Fruit fly (Drosophila melanogaster) whole organism, wandering third instar larva: Measurements from ENCODE around the gene CG3081.
A peak's percentile ranks its signal among the peaks of the same experiment; 100 is the strongest.

ENCODE experiments used
- CG32264 ChIP-seq: fragments of 200-800 bp; sonication (Bioruptor generic); optimal IDR thresholded peaks from 2 replicates; lab custom pipeline; 2016; ENCODE audit warnings: missing biosample characterization, missing genetic modification characterization
- CG9705 ChIP-seq: fragments of 200-800 bp; sonication (Bioruptor generic); optimal IDR thresholded peaks from 2 replicates; lab custom pipeline; 2018; ENCODE audit warnings: missing biosample characterization, mild to moderate bottlenecking, missing genetic modification characterization
- Dfd ChIP-seq: fragments of >200 bp; optimal IDR thresholded peaks from 2 replicates; lab custom pipeline; 2017; ENCODE audit warnings: missing biosample characterization, missing genetic modification characterization
- HLH106 ChIP-seq: fragments of 200-800 bp; optimal IDR thresholded peaks from 3 replicates; lab custom pipeline; 2019; ENCODE audit warnings: missing biosample characterization, mild to moderate bottlenecking, missing genetic modification characterization, moderate library complexity
- Hr78 ChIP-seq: fragments of >200 bp; optimal IDR thresholded peaks from 2 replicates; lab custom pipeline; 2017; ENCODE audit warnings: missing biosample characterization, missing genetic modification characterization
- Jra ChIP-seq: sonication (Bioruptor generic); optimal IDR thresholded peaks from 2 replicates; lab custom pipeline; 2016; ENCODE audit warnings: missing biosample characterization, missing genetic modification characterization
- Mio ChIP-seq: sonication (Bioruptor generic); optimal IDR thresholded peaks from 2 replicates; lab custom pipeline; 2016; ENCODE audit warnings: missing biosample characterization, missing genetic modification characterization
- Myc ChIP-seq: fragments of >200 bp; optimal IDR thresholded peaks from 2 replicates; lab custom pipeline; 2017
- N ChIP-seq: fragments of >200 bp; optimal IDR thresholded peaks from 2 replicates; lab custom pipeline; 2018; ENCODE audit warnings: missing biosample characterization, missing external identifiers, missing genetic modification characterization
- OdsH ChIP-seq: fragments of 200-800 bp; sonication (Bioruptor generic); optimal IDR thresholded peaks from 2 replicates; lab custom pipeline; 2016; ENCODE audit warnings: missing biosample characterization, mild to moderate bottlenecking, missing genetic modification characterization
- Rel ChIP-seq, 2 experiments: fragments of 200-800 bp; sonication (Bioruptor generic) in 1 of 2; optimal IDR thresholded peaks; 2 replicates in 1 of 2; 3 replicates in 1 of 2; lab custom pipeline; 2016 to 2019; ENCODE audit warnings: mild to moderate bottlenecking in 2 of 2, missing biosample characterization in 2 of 2, missing genetic modification characterization in 2 of 2, moderate library complexity in 1 of 2
- Sp1 ChIP-seq: fragments of 200-800 bp; sonication (Bioruptor generic); optimal IDR thresholded peaks from 3 replicates; lab custom pipeline; 2019; ENCODE audit warnings: missing biosample characterization, mild to moderate bottlenecking, missing genetic modification characterization, moderate library complexity
- br ChIP-seq: fragments of 200-800 bp; sonication (Bioruptor generic); optimal IDR thresholded peaks from 2 replicates; lab custom pipeline; 2016; ENCODE audit warnings: missing biosample characterization, missing genetic modification characterization
- brk ChIP-seq: fragments of 200-800 bp; sonication (Bioruptor generic); optimal IDR thresholded peaks from 2 replicates; lab custom pipeline; 2016; ENCODE audit warnings: missing biosample characterization, mild to moderate bottlenecking, missing genetic modification characterization
- dl ChIP-seq, 2 experiments: fragments of 175-275, 200-275 bp in 1 of 2; fragments of 200-275 bp in 1 of 2; sonication (Bioruptor generic); optimal IDR thresholded peaks; lab custom pipeline; 2018; ENCODE audit warnings: mild to moderate bottlenecking in 2 of 2, missing biosample characterization in 2 of 2, missing genetic modification characterization in 2 of 2, moderate library complexity in 2 of 2; ENCODE audit not compliant: partially characterized antibody in 2 of 2, insufficient read depth in 1 of 2
- dmrt93B ChIP-seq: fragments of 200-800 bp; sonication (Bioruptor generic); optimal IDR thresholded peaks from 2 replicates; lab custom pipeline; 2018; ENCODE audit warnings: missing biosample characterization, mild to moderate bottlenecking, missing genetic modification characterization
- dsf ChIP-seq: sonication (Bioruptor generic); optimal IDR thresholded peaks from 2 replicates; lab custom pipeline; 2016; ENCODE audit warnings: missing biosample characterization, missing genetic modification characterization, borderline replicate concordance
- foxo ChIP-seq, 2 experiments: fragments of 200-800 bp; sonication (Bioruptor generic); optimal IDR thresholded peaks; 2 replicates in 1 of 2; 3 replicates in 1 of 2; lab custom pipeline; 2016 to 2017; ENCODE audit warnings: missing biosample characterization in 2 of 2, missing genetic modification characterization in 2 of 2
- fru ChIP-seq: fragments of 200-800 bp; sonication (Bioruptor generic); optimal IDR thresholded peaks from 3 replicates; lab custom pipeline; 2016; ENCODE audit warnings: missing biosample characterization, mild to moderate bottlenecking, missing genetic modification characterization
- h ChIP-seq: fragments of 200-800 bp; sonication (Bioruptor generic); optimal IDR thresholded peaks from 3 replicates; lab custom pipeline; 2016; ENCODE audit warnings: missing biosample characterization, mild to moderate bottlenecking, missing genetic modification characterization
- jim ChIP-seq: fragments of 175-275, 200-325 bp; sonication (Bioruptor generic); optimal IDR thresholded peaks from 2 replicates; lab custom pipeline; 2016; ENCODE audit warnings: missing biosample characterization, mild to moderate bottlenecking, missing genetic modification characterization
- lola ChIP-seq: fragments of >200 bp; optimal IDR thresholded peaks from 2 replicates; lab custom pipeline; 2017; ENCODE audit warnings: missing biosample characterization, missing genetic modification characterization
- pan ChIP-seq: fragments of >200 bp; optimal IDR thresholded peaks from 2 replicates; lab custom pipeline; 2017
- psq ChIP-seq: fragments of 200-800 bp; sonication (Bioruptor generic); optimal IDR thresholded peaks from 3 replicates; lab custom pipeline; 2017; ENCODE audit warnings: missing biosample characterization, mild to moderate bottlenecking, missing genetic modification characterization, moderate library complexity
- rgr ChIP-seq: fragments of 200-800 bp; sonication (Bioruptor generic); optimal IDR thresholded peaks from 3 replicates; lab custom pipeline; 2016; ENCODE audit warnings: missing biosample characterization, mild to moderate bottlenecking, missing genetic modification characterization
- sage ChIP-seq: fragments of 200-800 bp; sonication (Bioruptor generic); optimal IDR thresholded peaks from 2 replicates; lab custom pipeline; 2016; ENCODE audit warnings: missing biosample characterization, mild to moderate bottlenecking, missing genetic modification characterization
- sv ChIP-seq: fragments of 200-800 bp; sonication (Bioruptor generic); optimal IDR thresholded peaks from 3 replicates; lab custom pipeline; 2016; ENCODE audit warnings: missing biosample characterization, missing genetic modification characterization
- tai ChIP-seq: sonication (Bioruptor generic); optimal IDR thresholded peaks from 2 replicates; lab custom pipeline; 2016; ENCODE audit warnings: missing biosample characterization, missing genetic modification characterization
- usp ChIP-seq: fragments of >200 bp; optimal IDR thresholded peaks from 2 replicates; lab custom pipeline; 2017; ENCODE audit warnings: missing biosample characterization, missing genetic modification characterization

CG3081 gene

dm6 chrX:4660642-4661252, 17.0 kb upstream of the CG3081 start:
- TF ChIP-seq Rel (GFP tag; optimal IDR thresholded peaks at IDR 0.05; lab: Kevin White, UChicago) = no peak
- no peak for TF ChIP-seq Rel (tag; optimal IDR thresholded peaks at IDR 0.05; lab: Kevin White, UChicago)
- TF ChIP-seq Dfd (GFP tag; lab: Kevin White, UChicago) = no peak
- no peak for TF ChIP-seq rgr (GFP tag; lab: Kevin White, UChicago)
- peak; percentile 47 for TF ChIP-seq psq
- TF ChIP-seq, all 38 proteins: peak for 1

dm6 chrX:4657896-4658295, 14.1 kb upstream of the CG3081 start:
- TF ChIP-seq usp (GFP tag; lab: Kevin White, UChicago) (no peak), Myc (peak; percentile 76), N (peak; percentile 39)
- TF ChIP-seq, all 38 proteins: peak for 2

- TF ChIP-seq tai (GFP tag; lab: Kevin White, UChicago) (no peak), br (GFP tag; lab: Kevin White, UChicago) (no peak), Jra (GFP tag; lab: Kevin White, UChicago) (no peak), CG32264 (no peak), CG9705 (GFP tag; lab: Kevin White, UChicago) (no peak), fru (GFP tag; lab: Kevin White, UChicago) (no peak), sage (GFP tag; lab: Kevin White, UChicago) (no peak), Mio (GFP tag; lab: Kevin White, UChicago) (no peak), OdsH (GFP tag; lab: Kevin White, UChicago) (no peak)
These were observed 10.6 kb upstream of the CG3081 start, which contains the start of gene CG15473 for dm6 chrX:4654397-4654796. Gene CG15473 (minus strand): TSS chrX:4654497.

- TF ChIP-seq Sp1 (GFP tag; lab: Kevin White, UChicago) (no peak), rgr (GFP tag; lab: Kevin White, UChicago) (peak; percentile 54)
These were observed 6.0 kb upstream of the CG3081 start, which contains the start of the genes Cbp80 and Torsin for dm6 chrX:4649751-4650150. Gene Cbp80 (plus strand): TSS chrX:4650015. Gene Torsin (minus strand): TSS chrX:4650032.

dm6 chrX:4647316-4648046, 3.7 kb upstream of the CG3081 start, which contains the start of the genes HLH4C and mRpL30:
Gene HLH4C (minus strand): TSS chrX:4647414.
Gene mRpL30 (plus strand): TSS chrX:4647871.
- no peak for TF ChIP-seq Mio (GFP tag; lab: Kevin White, UChicago)
- no peak for TF ChIP-seq jim (GFP tag; lab: Kevin White, UChicago)
- TF ChIP-seq Rel (GFP tag; optimal IDR thresholded peaks at IDR 0.05; lab: Kevin White, UChicago) = no peak
- TF ChIP-seq Rel (tag; optimal IDR thresholded peaks at IDR 0.05; lab: Kevin White, UChicago) = no peak
- no peak for TF ChIP-seq rgr (GFP tag; lab: Kevin White, UChicago)
- no peak for TF ChIP-seq br (GFP tag; lab: Kevin White, UChicago)
- TF ChIP-seq h = no peak
- no peak for TF ChIP-seq OdsH (GFP tag; lab: Kevin White, UChicago)
- TF ChIP-seq pan (lab: Kevin White, UChicago) = no peak
- TF ChIP-seq, all 38 proteins: peak for 0

dm6 chrX:4644768-4645167, 981 bp upstream of the CG3081 start, which contains the start of gene CG3062:
Gene CG3062 (minus strand): TSS chrX:4644868.
- TF ChIP-seq foxo (GFP tag; optimal IDR thresholded peaks at IDR 0.05; lab: Kevin White, UChicago) (no peak), sage (GFP tag; lab: Kevin White, UChicago) (no peak), CG9705 (GFP tag; lab: Kevin White, UChicago) (no peak), lola (GFP tag; lab: Kevin White, UChicago) (no peak), br (GFP tag; lab: Kevin White, UChicago) (no peak), Jra (GFP tag; lab: Kevin White, UChicago) (no peak), dmrt93B (GFP tag; lab: Kevin White, UChicago) (no peak), Mio (GFP tag; lab: Kevin White, UChicago) (no peak), Hr78 (GFP tag; lab: Kevin White, UChicago) (no peak), dsf (no peak), tai (GFP tag; lab: Kevin White, UChicago) (no peak), HLH106 (tag; lab: Kevin White, UChicago) (no peak), Sp1 (GFP tag; lab: Kevin White, UChicago) (no peak), fru (GFP tag; lab: Kevin White, UChicago) (no peak), sv (GFP tag; lab: Kevin White, UChicago) (no peak), dl (GFP tag; optimal IDR thresholded peaks at IDR 0.05; lab: Kevin White, UChicago; ENCODE audit: insufficient read depth in 1 of 2, partially characterized antibody in 2 of 2) (no peak), brk (no peak), OdsH (GFP tag; lab: Kevin White, UChicago) (no peak), N (no peak), Myc (no peak)
